Fruit fly (Drosophila melanogaster) Kc167 (cell line): ENCODE measurements around the gene scrt.

Experiments
- Sin3A ChIP-seq: fragments of >200 bp; optimal IDR thresholded peaks from 2 replicates; lab custom pipeline; 2018; ENCODE audit warnings: missing external identifiers
- h ChIP-seq: fragments of >200 bp; optimal IDR thresholded peaks from 3 replicates; lab custom pipeline; 2018; ENCODE audit warnings: missing external identifiers
- psq ChIP-seq: fragments of >200 bp; optimal IDR thresholded peaks from 2 replicates; lab custom pipeline; 2017; ENCODE audit warnings: missing external identifiers
- ttk ChIP-seq: sonication (Bioruptor generic); optimal IDR thresholded peaks from 2 replicates; lab custom pipeline; 2017; ENCODE audit warnings: missing external identifiers

dm6 chr3L:4007256-4007655, 23.6 kb downstream of the scrt start:
- TF ChIP-seq Sin3A (lab: Kevin White, UChicago) (no peak), psq (lab: Kevin White, UChicago) (no peak), ttk (no peak), h (lab: Kevin White, UChicago) (no peak)
